Worm (Caenorhabditis elegans) whole organism, L1 larva: ENCODE results near the gene mdt-10.

Experiments used
- C04F5.9 ChIP-seq: sonication (generic microtip); optimal IDR thresholded peaks from 2 replicates; lab custom pipeline; 2016; ENCODE audit warnings: missing genetic modification characterization, missing compliant biosample characterization
- C34B4.2 ChIP-seq: sonication (generic microtip); optimal IDR thresholded peaks from 2 replicates; lab custom pipeline; 2017; ENCODE audit warnings: mild to moderate bottlenecking, missing genetic modification characterization, missing compliant biosample characterization
- F16B12.6 ChIP-seq: fragments of 150-350 bp; optimal IDR thresholded peaks from 2 replicates; lab custom pipeline; 2014; ENCODE audit warnings: missing biosample characterization, missing genetic modification characterization
- Y116A8C.19 ChIP-seq: sonication (generic microtip); optimal IDR thresholded peaks from 2 replicates; lab custom pipeline; 2016; ENCODE audit warnings: missing compliant biosample characterization, missing genetic modification characterization, borderline replicate concordance
- aha-1 ChIP-seq: fragments of 150-350 bp; optimal IDR thresholded peaks from 2 replicates; lab custom pipeline; 2014; ENCODE audit warnings: missing biosample characterization, missing genetic modification characterization
- blmp-1 ChIP-seq: fragments of 150-350 bp; optimal IDR thresholded peaks from 2 replicates; lab custom pipeline; 2014; ENCODE audit warnings: missing biosample characterization, missing genetic modification characterization
- ceh-63 ChIP-seq: fragments of 200-800 bp; sonication (Bioruptor generic); optimal IDR thresholded peaks from 2 replicates; lab custom pipeline; 2018; ENCODE audit warnings: mild to moderate bottlenecking, missing genetic modification characterization, missing compliant biosample characterization
- ceh-8 ChIP-seq: fragments of 200-800 bp; sonication (Bioruptor generic); optimal IDR thresholded peaks from 2 replicates; lab custom pipeline; 2018; ENCODE audit warnings: mild to moderate bottlenecking, missing genetic modification characterization, moderate library complexity, missing compliant biosample characterization
- ceh-90 ChIP-seq: sonication (generic microtip); optimal IDR thresholded peaks from 2 replicates; lab custom pipeline; 2016; ENCODE audit warnings: missing genetic modification characterization, missing compliant biosample characterization
- dpl-1 ChIP-seq, 3 experiments: fragments of 150-350 bp in 2 of 3; sonication (generic microtip) in 1 of 3; optimal IDR thresholded peaks; 2 replicates each; lab custom pipeline; 2014 to 2017; ENCODE audit warnings: missing biosample characterization in 3 of 3, missing genetic modification characterization in 3 of 3, missing genetic modification reagents in 3 of 3
- elt-2 ChIP-seq: sonication (generic microtip); optimal IDR thresholded peaks from 2 replicates; lab custom pipeline; 2016; ENCODE audit warnings: missing genetic modification characterization, mild to moderate bottlenecking, inconsistent platforms, missing compliant biosample characterization, missing genetic modification reagents
- elt-3 ChIP-seq, 6 experiments: fragments of 150-350 bp in 1 of 6; sonication (generic microtip); optimal IDR thresholded peaks; 2 replicates each; lab custom pipeline; 2017 to 2018; ENCODE audit warnings: missing biosample characterization in 6 of 6, missing genetic modification characterization in 6 of 6, inconsistent platforms in 1 of 6
- fkh-10 ChIP-seq: sonication (generic microtip); optimal IDR thresholded peaks from 2 replicates; lab custom pipeline; 2017; ENCODE audit warnings: missing biosample characterization, missing genetic modification reagents, missing genetic modification characterization
- hpl-2 ChIP-seq: fragments of 150-350 bp; optimal IDR thresholded peaks from 2 replicates; lab custom pipeline; 2014; ENCODE audit warnings: missing biosample characterization, missing genetic modification reagents, missing genetic modification characterization
- isw-1 ChIP-seq: fragments of 200-800 bp; sonication (Bioruptor generic); IDR thresholded peaks from 2 replicates; pipeline ENCODE4 v1.3.6; 2022; ENCODE audit warnings: missing genetic modification characterization, missing compliant biosample characterization
- lin-13 ChIP-seq: fragments of 150-350 bp; optimal IDR thresholded peaks from 2 replicates; lab custom pipeline; 2014; ENCODE audit warnings: missing biosample characterization, missing genetic modification reagents, missing genetic modification characterization
- lin-14 ChIP-seq: fragments of 200-800 bp; sonication (Bioruptor generic); optimal IDR thresholded peaks from 2 replicates; lab custom pipeline; 2018; ENCODE audit warnings: mild to moderate bottlenecking, missing genetic modification characterization, moderate library complexity, missing compliant biosample characterization
- lin-15B ChIP-seq: fragments of 150-350 bp; sonication (generic microtip); optimal IDR thresholded peaks from 3 replicates; lab custom pipeline; 2014; ENCODE audit warnings: missing biosample characterization, missing genetic modification characterization
- lsy-2 ChIP-seq, 2 experiments: fragments of 150-350 bp; optimal IDR thresholded peaks; 2 replicates each; lab custom pipeline; 2014; ENCODE audit warnings: missing biosample characterization in 2 of 2, missing genetic modification characterization in 2 of 2
- nhr-19 ChIP-seq: fragments of 200-800 bp; sonication (Bioruptor generic); conservative IDR thresholded peaks from 2 replicates; pipeline ENCODE4 v1.3.6; 2022; ENCODE audit warnings: missing genetic modification characterization, missing compliant biosample characterization
- nhr-20 ChIP-seq: sonication (generic microtip); optimal IDR thresholded peaks from 2 replicates; lab custom pipeline; 2016; ENCODE audit warnings: mild to moderate bottlenecking, missing genetic modification characterization, missing compliant biosample characterization
- nhr-237 ChIP-seq: fragments of 150-350 bp; optimal IDR thresholded peaks from 2 replicates; lab custom pipeline; 2014; ENCODE audit warnings: missing biosample characterization, missing genetic modification characterization
- nhr-28 ChIP-seq: fragments of 150-350 bp; optimal IDR thresholded peaks from 2 replicates; lab custom pipeline; 2014; ENCODE audit warnings: missing biosample characterization, missing genetic modification characterization
- nhr-47 ChIP-seq: sonication (generic microtip); optimal IDR thresholded peaks from 2 replicates; lab custom pipeline; 2016; ENCODE audit warnings: mild to moderate bottlenecking, missing genetic modification characterization, moderate library complexity, missing compliant biosample characterization
- nhr-76 ChIP-seq: sonication (generic microtip); optimal IDR thresholded peaks from 2 replicates; lab custom pipeline; 2017; ENCODE audit warnings: missing biosample characterization, missing genetic modification characterization
- nhr-77 ChIP-seq: fragments of 150-350 bp; optimal IDR thresholded peaks from 2 replicates; lab custom pipeline; 2014; ENCODE audit warnings: missing biosample characterization, missing genetic modification characterization
- nhr-90 ChIP-seq: sonication (generic microtip); optimal IDR thresholded peaks from 2 replicates; lab custom pipeline; 2016; ENCODE audit warnings: mild to moderate bottlenecking, missing genetic modification characterization, missing compliant biosample characterization; ENCODE audit not compliant: poor library complexity
- pax-3 ChIP-seq: fragments of 200-800 bp; sonication (Bioruptor generic); optimal IDR thresholded peaks from 2 replicates; lab custom pipeline; 2018; ENCODE audit warnings: mild to moderate bottlenecking, missing genetic modification characterization, moderate library complexity, missing compliant biosample characterization
- pqm-1 ChIP-seq: sonication (generic microtip); optimal IDR thresholded peaks from 3 replicates; lab custom pipeline; 2017; ENCODE audit warnings: missing biosample characterization, missing genetic modification characterization
- rnt-1 ChIP-seq: sonication (generic microtip); optimal IDR thresholded peaks from 2 replicates; lab custom pipeline; 2016; ENCODE audit warnings: mild to moderate bottlenecking, missing genetic modification characterization, moderate library complexity, missing compliant biosample characterization
- snu-23 ChIP-seq: sonication (generic microtip); optimal IDR thresholded peaks from 2 replicates; lab custom pipeline; 2016; ENCODE audit warnings: missing genetic modification characterization, missing compliant biosample characterization
- sup-37 ChIP-seq: fragments of 200-800 bp; sonication (Bioruptor generic); optimal IDR thresholded peaks from 2 replicates; lab custom pipeline; 2018; ENCODE audit warnings: mild to moderate bottlenecking, missing genetic modification characterization, missing compliant biosample characterization
- swsn-7 ChIP-seq: sonication (generic microtip); optimal IDR thresholded peaks from 2 replicates; lab custom pipeline; 2016; ENCODE audit warnings: missing genetic modification characterization, missing compliant biosample characterization
- tlp-1 ChIP-seq: fragments of 150-350 bp; optimal IDR thresholded peaks from 2 replicates; lab custom pipeline; 2014; ENCODE audit warnings: missing biosample characterization, missing genetic modification characterization
- unc-130 ChIP-seq: fragments of 150-350 bp; optimal IDR thresholded peaks from 2 replicates; lab custom pipeline; 2017; ENCODE audit warnings: missing biosample characterization, missing genetic modification characterization, inconsistent platforms
- unc-86 ChIP-seq: sonication (generic microtip); optimal IDR thresholded peaks from 2 replicates; lab custom pipeline; 2016; ENCODE audit warnings: missing genetic modification characterization, missing compliant biosample characterization
- vab-15 ChIP-seq: sonication (generic microtip); optimal IDR thresholded peaks from 2 replicates; lab custom pipeline; 2017; ENCODE audit warnings: missing genotype, mild to moderate bottlenecking, missing genetic modification characterization, missing compliant biosample characterization
- ztf-11 ChIP-seq, 2 experiments: sonication (generic microtip); optimal IDR thresholded peaks; 2 replicates each; lab custom pipeline; 2016 to 2017; ENCODE audit warnings: missing genetic modification characterization in 2 of 2, missing biosample characterization in 1 of 2, missing compliant biosample characterization in 1 of 2

Gene mdt-10

ce11 chrII:7857485-7858010 lies 2.7 kb upstream of the mdt-10 start, which contains the start of the genes cec-3 and T09A5.15 (continued):
- peak; percentile 72 for TF ChIP-seq snu-23
- no peak for TF ChIP-seq elt-2 (tag; lab: Kevin White, UChicago)
- peak; percentile 54 to 83 for TF ChIP-seq lsy-2 (tag; optimal IDR thresholded peaks at IDR 0.05; lab: Kevin White, UChicago)
- TF ChIP-seq C34B4.2: no peak
- TF ChIP-seq unc-130 (tag; lab: Kevin White, UChicago): no peak
- TF ChIP-seq aha-1 (tag; lab: Kevin White, UChicago): no peak
- TF ChIP-seq pax-3: peak; percentile 56
- peak; percentile 61 for TF ChIP-seq nhr-20 (tag; lab: Kevin White, UChicago)
- no peak for TF ChIP-seq nhr-76 (tag; lab: Kevin White, UChicago)
- TF ChIP-seq lin-13 (GFP tag; lab: Kevin White, UChicago): no peak
- peak; percentile 65 for TF ChIP-seq nhr-90
- peak; percentile 18 for TF ChIP-seq F16B12.6 (tag; lab: Kevin White, UChicago)
- TF ChIP-seq blmp-1: peak; percentile 36
- peak; percentile 5 for TF ChIP-seq nhr-77 (tag; lab: Kevin White, UChicago)
- TF ChIP-seq sup-37 (GFP tag; lab: Kevin White, UChicago): no peak
- TF ChIP-seq lin-14 (GFP tag; lab: Kevin White, UChicago): peak; percentile 56
- peak; percentile 73 for TF ChIP-seq nhr-47 (tag; lab: Kevin White, UChicago)
- peak; percentile 49 for TF ChIP-seq rnt-1
- peak in 1 of 2 experiments; percentile 63 for TF ChIP-seq ztf-11 (tag; optimal IDR thresholded peaks at IDR 0.05; lab: Kevin White, UChicago)
- TF ChIP-seq nhr-237: no peak
- TF ChIP-seq nhr-19 (GFP tag; lab: Robert Waterston, UW): 0 out of 2 replicates have a peak, but pooled peaks have one; percentile 14
- TF ChIP-seq unc-86 (tag; lab: Kevin White, UChicago): peak; percentile 11
- TF ChIP-seq dpl-1 (GFP tag; optimal IDR thresholded peaks at IDR 0.05; lab: Kevin White, UChicago): peak; percentile 43 to 68 (median 57)
- peak; percentile 52 for TF ChIP-seq swsn-7 (tag; lab: Kevin White, UChicago)
- no peak for TF ChIP-seq ceh-63 (GFP tag; lab: Kevin White, UChicago)
- TF ChIP-seq isw-1 (GFP tag; lab: Robert Waterston, UW): peak; percentile 40
- TF ChIP-seq Y116A8C.19 (tag; lab: Kevin White, UChicago): no peak
- TF ChIP-seq ceh-90 (tag; lab: Kevin White, UChicago): no peak
- TF ChIP-seq hpl-2 (GFP tag; lab: Kevin White, UChicago): no peak

ce11 chrII:7855619-7856018 lies 777 bp upstream of the mdt-10 start, which contains the start of gene mdmh-35:
mdmh-35 (minus strand) TSS chrII:7855719.
- TF ChIP-seq C04F5.9 (tag; lab: Kevin White, UChicago) (no peak), lin-15B (tag; lab: Kevin White, UChicago) (no peak), vab-15 (no peak), lin-13 (GFP tag; lab: Kevin White, UChicago) (no peak), fkh-10 (no peak), sup-37 (GFP tag; lab: Kevin White, UChicago) (no peak), lin-14 (GFP tag; lab: Kevin White, UChicago) (no peak), nhr-19 (GFP tag; lab: Robert Waterston, UW) (no peak), aha-1 (tag; lab: Kevin White, UChicago) (no peak), nhr-28 (no peak), nhr-76 (tag; lab: Kevin White, UChicago) (no peak), Y116A8C.19 (tag; lab: Kevin White, UChicago) (no peak), ceh-8 (GFP tag; lab: Kevin White, UChicago) (no peak), elt-2 (tag; lab: Kevin White, UChicago) (no peak), dpl-1 (GFP tag; optimal IDR thresholded peaks at IDR 0.05; lab: Kevin White, UChicago) (no peak), tlp-1 (tag; lab: Kevin White, UChicago) (no peak), rnt-1 (no peak), elt-3 (tag; optimal IDR thresholded peaks at IDR 0.05; lab: Kevin White, UChicago) (no peak), ceh-63 (GFP tag; lab: Kevin White, UChicago) (no peak), pqm-1 (tag; lab: Kevin White, UChicago) (no peak)
